Fruit fly (Drosophila melanogaster) whole organism, embryonic: ENCODE data around the gene Ccdc58.
A peak's percentile ranks its signal among the peaks of the same experiment; 100 is the strongest.

ENCODE experiments used
- Ada2b ChIP-seq: fragments of 200-800 bp; sonication (Bioruptor generic); IDR thresholded peaks from 2 replicates; pipeline ENCODE4 v1.3.6; 2022; ENCODE audit warnings: missing biosample characterization, missing genetic modification characterization
- BEAF-32 ChIP-seq: fragments of 200-800 bp; sonication (Bioruptor generic); optimal IDR thresholded peaks from 3 replicates; lab custom pipeline; 2017; ENCODE audit warnings: missing biosample characterization, missing genetic modification characterization, mild to moderate bottlenecking, moderate library complexity, missing genetic modification reagents
- Bgb ChIP-seq: fragments of 200-800 bp; sonication (Bioruptor generic); IDR thresholded peaks from 2 replicates; pipeline ENCODE4 v1.3.6; 2022; ENCODE audit warnings: missing biosample characterization, missing genetic modification characterization; ENCODE audit not compliant: partially characterized antibody
- BtbVII ChIP-seq: fragments of 200-800 bp; sonication (Bioruptor generic); optimal IDR thresholded peaks from 3 replicates; lab custom pipeline; 2017; ENCODE audit warnings: missing biosample characterization, mild to moderate bottlenecking, missing genetic modification characterization
- C15 ChIP-seq: fragments of 200-800 bp; sonication (Bioruptor generic); IDR thresholded peaks from 3 replicates; pipeline ENCODE4 v1.3.6; 2022; ENCODE audit warnings: missing biosample characterization, missing genetic modification characterization
- CG13287 ChIP-seq: fragments of 200-800 bp; sonication (Bioruptor generic); IDR thresholded peaks from 2 replicates; pipeline ENCODE4 v1.3.6; 2022; ENCODE audit warnings: missing biosample characterization, missing genetic modification characterization; ENCODE audit not compliant: partially characterized antibody
- CG13775 ChIP-seq: fragments of 200-800 bp; sonication (Bioruptor generic); optimal IDR thresholded peaks from 3 replicates; lab custom pipeline; 2017; ENCODE audit warnings: missing biosample characterization, mild to moderate bottlenecking, missing genetic modification characterization
- CG15601 ChIP-seq: fragments of 200-800 bp; sonication (Bioruptor generic); optimal IDR thresholded peaks from 3 replicates; lab custom pipeline; 2019; ENCODE audit warnings: missing biosample characterization, mild to moderate bottlenecking, missing genetic modification characterization, moderate library complexity
- CG17385 ChIP-seq: fragments of 200-800 bp; sonication (Bioruptor generic); optimal IDR thresholded peaks from 3 replicates; lab custom pipeline; 2018; ENCODE audit warnings: missing biosample characterization, mild to moderate bottlenecking, missing genetic modification characterization
- CG17612 ChIP-seq: fragments of 200-800 bp; sonication (Bioruptor generic); IDR thresholded peaks from 2 replicates; pipeline ENCODE4 v1.3.6; 2022; ENCODE audit warnings: missing biosample characterization, missing genetic modification characterization
- CG17802 ChIP-seq: fragments of 200-800 bp; sonication (Bioruptor generic); optimal IDR thresholded peaks from 2 replicates; lab custom pipeline; 2018; ENCODE audit warnings: missing biosample characterization, mild to moderate bottlenecking, missing genetic modification characterization, moderate library complexity
- CG1792 ChIP-seq: fragments of 200-800 bp; sonication (Bioruptor generic); optimal IDR thresholded peaks from 2 replicates; lab custom pipeline; 2016; ENCODE audit warnings: missing biosample characterization, missing genetic modification characterization
- CG18262 ChIP-seq: fragments of 200-800 bp; optimal IDR thresholded peaks from 3 replicates; lab custom pipeline; 2019; ENCODE audit warnings: missing biosample characterization, mild to moderate bottlenecking, missing genetic modification characterization, moderate library complexity
- CG2116 ChIP-seq: fragments of 200-800 bp; sonication (Bioruptor generic); optimal IDR thresholded peaks from 3 replicates; lab custom pipeline; 2018; ENCODE audit warnings: missing biosample characterization, mild to moderate bottlenecking, missing genetic modification characterization
- CG2202 ChIP-seq: fragments of 200-800 bp; sonication (Bioruptor generic); optimal IDR thresholded peaks from 2 replicates; lab custom pipeline; 2018; ENCODE audit warnings: missing biosample characterization, mild to moderate bottlenecking, missing genetic modification characterization
- CG32767 ChIP-seq: fragments of 200-800 bp; sonication (Bioruptor generic); IDR thresholded peaks from 2 replicates; pipeline ENCODE4 v1.3.6; 2022; ENCODE audit warnings: missing biosample characterization, missing genetic modification characterization
- CG34224 ChIP-seq: fragments of 200-800 bp; sonication (Bioruptor generic); IDR thresholded peaks from 3 replicates; pipeline ENCODE4 v1.3.6; 2022; ENCODE audit warnings: missing biosample characterization, missing genetic modification characterization; ENCODE audit not compliant: partially characterized antibody
- CG4360 ChIP-seq: fragments of 200-800 bp; sonication (Bioruptor generic); IDR thresholded peaks from 2 replicates; pipeline ENCODE4 v1.3.6; 2022; ENCODE audit warnings: missing biosample characterization, missing genetic modification characterization
- CG43689 ChIP-seq: fragments of 200-800 bp; sonication (Bioruptor generic); IDR thresholded peaks from 2 replicates; pipeline ENCODE4 v1.3.6; 2022; ENCODE audit warnings: missing biosample characterization, missing genetic modification characterization
- CG4424 ChIP-seq: fragments of 200-800 bp; sonication (Bioruptor generic); optimal IDR thresholded peaks from 3 replicates; lab custom pipeline; 2016; ENCODE audit warnings: missing biosample characterization, missing genetic modification characterization
- CG5180 ChIP-seq: fragments of 200-800 bp; sonication (Bioruptor generic); optimal IDR thresholded peaks from 3 replicates; lab custom pipeline; 2017; ENCODE audit warnings: missing biosample characterization, missing genetic modification characterization, mild to moderate bottlenecking, moderate library complexity, missing genetic modification reagents
- CG7786 ChIP-seq: fragments of 200-800 bp; sonication (Bioruptor generic); optimal IDR thresholded peaks from 2 replicates; lab custom pipeline; 2016; ENCODE audit warnings: missing biosample characterization, missing genetic modification characterization
- CG7928 ChIP-seq: fragments of 200-800 bp; sonication (Bioruptor generic); optimal IDR thresholded peaks from 2 replicates; lab custom pipeline; 2017; ENCODE audit warnings: missing biosample characterization, mild to moderate bottlenecking, missing genetic modification characterization
- CG8359 ChIP-seq: fragments of 200-800 bp; sonication (Bioruptor generic); optimal IDR thresholded peaks from 2 replicates; lab custom pipeline; 2017; ENCODE audit warnings: missing biosample characterization, mild to moderate bottlenecking, missing genetic modification characterization, borderline replicate concordance
- CG8388 ChIP-seq: fragments of 200-800 bp; sonication (Bioruptor generic); optimal IDR thresholded peaks from 2 replicates; lab custom pipeline; 2019; ENCODE audit warnings: missing biosample characterization, mild to moderate bottlenecking, missing genetic modification characterization, moderate library complexity
- Dll ChIP-seq: fragments of 200-800 bp; sonication (Bioruptor generic); IDR thresholded peaks from 4 replicates; pipeline ENCODE4 v1.3.6; 2022; ENCODE audit warnings: missing biosample characterization, missing genetic modification characterization; ENCODE audit not compliant: partially characterized antibody
- MESR4 ChIP-seq: fragments of 200-800 bp; sonication (Bioruptor generic); optimal IDR thresholded peaks from 2 replicates; lab custom pipeline; 2018; ENCODE audit warnings: missing biosample characterization, mild to moderate bottlenecking, missing genetic modification characterization, moderate library complexity
- Med ChIP-seq: fragments of 200-800 bp; sonication (Bioruptor generic); peaks from one replicate; lab custom pipeline; 2016; ENCODE audit warnings: missing biosample characterization, missing genetic modification characterization, mild to moderate bottlenecking, inconsistent platforms, moderate library complexity
- Opbp ChIP-seq: fragments of 200-800 bp; sonication (Bioruptor generic); IDR thresholded peaks from 3 replicates; pipeline ENCODE4 v1.3.6; 2022; ENCODE audit warnings: missing biosample characterization, missing genetic modification characterization; ENCODE audit not compliant: partially characterized antibody
- Optix ChIP-seq: fragments of 200-800 bp; sonication (Bioruptor generic); IDR thresholded peaks from 3 replicates; pipeline ENCODE4 v1.3.6; 2022; ENCODE audit warnings: missing biosample characterization, missing genetic modification characterization
- YL-1 ChIP-seq: fragments of 200-800 bp; sonication (Bioruptor generic); optimal IDR thresholded peaks from 3 replicates; lab custom pipeline; 2017; ENCODE audit warnings: missing biosample characterization, mild to moderate bottlenecking, missing genetic modification characterization
- chinmo ChIP-seq: fragments of 200-800 bp; sonication (Bioruptor generic); IDR thresholded peaks from 4 replicates; pipeline ENCODE4 v1.3.6; 2022; ENCODE audit warnings: missing biosample characterization, missing genetic modification characterization; ENCODE audit not compliant: partially characterized antibody
- chm ChIP-seq: fragments of 200-800 bp; sonication (Bioruptor generic); IDR thresholded peaks from 2 replicates; pipeline ENCODE4 v1.3.6; 2022; ENCODE audit warnings: missing biosample characterization, missing genetic modification characterization
- eve ChIP-seq, 2 experiments: fragments of >200 bp; optimal IDR thresholded peaks; 2 replicates each; lab custom pipeline; 2017; ENCODE audit warnings: missing biosample characterization in 2 of 2, missing genetic modification characterization in 2 of 2
- exex ChIP-seq: fragments of 200-800 bp; sonication (Bioruptor generic); optimal IDR thresholded peaks from 4 replicates; lab custom pipeline; 2018; ENCODE audit warnings: missing biosample characterization, mild to moderate bottlenecking, missing genetic modification characterization, moderate library complexity
- eyg ChIP-seq: fragments of 200-800 bp; sonication (Bioruptor generic); optimal IDR thresholded peaks from 3 replicates; lab custom pipeline; 2016; ENCODE audit warnings: missing biosample characterization, missing genetic modification characterization
- fd64A ChIP-seq: fragments of 200-800 bp; sonication (Bioruptor generic); optimal IDR thresholded peaks from 3 replicates; lab custom pipeline; 2018; ENCODE audit warnings: missing biosample characterization, mild to moderate bottlenecking, missing genetic modification characterization
- fru ChIP-seq: fragments of >200 bp; optimal IDR thresholded peaks from 2 replicates; lab custom pipeline; 2017
- gfzf ChIP-seq: fragments of 200-800 bp; sonication (Bioruptor generic); optimal IDR thresholded peaks from 2 replicates; lab custom pipeline; 2016; ENCODE audit warnings: missing biosample characterization, mild to moderate bottlenecking, missing genetic modification characterization, moderate library complexity
- hb ChIP-seq: fragments of 200-800 bp; sonication (Bioruptor generic); IDR thresholded peaks from 3 replicates; pipeline ENCODE4 v1.3.6; 2022; ENCODE audit warnings: missing biosample characterization, missing genetic modification characterization; ENCODE audit not compliant: partially characterized antibody
- luna ChIP-seq: fragments of 200-800 bp; sonication (Bioruptor generic); optimal IDR thresholded peaks from 2 replicates; lab custom pipeline; 2016; ENCODE audit warnings: missing biosample characterization, missing genetic modification characterization
- mirr ChIP-seq: fragments of 200-800 bp; sonication (Bioruptor generic); optimal IDR thresholded peaks from 3 replicates; lab custom pipeline; 2018; ENCODE audit warnings: missing biosample characterization, mild to moderate bottlenecking, missing genetic modification characterization
- nerfin-2 ChIP-seq: fragments of 200-800 bp; sonication (Bioruptor generic); IDR thresholded peaks from 2 replicates; pipeline ENCODE4 v1.3.6; 2022; ENCODE audit warnings: missing biosample characterization, missing genetic modification characterization; ENCODE audit not compliant: partially characterized antibody
- slp2 ChIP-seq: fragments of 200-800 bp; sonication (Bioruptor generic); optimal IDR thresholded peaks from 2 replicates; lab custom pipeline; 2016; ENCODE audit warnings: missing biosample characterization, missing genetic modification characterization
- sna ChIP-seq: fragments of 200-800 bp; sonication (Bioruptor generic); IDR thresholded peaks from 2 replicates; pipeline ENCODE4 v1.3.6; 2022; ENCODE audit warnings: missing biosample characterization, missing genetic modification characterization; ENCODE audit not compliant: partially characterized antibody
- tll ChIP-seq, 2 experiments: fragments of 200-800 bp in 1 of 2; fragments of >200 bp in 1 of 2; sonication (Bioruptor generic) in 1 of 2; optimal IDR thresholded peaks; 2 replicates each; lab custom pipeline; 2017 to 2019; ENCODE audit warnings: missing biosample characterization in 2 of 2, missing genetic modification characterization in 2 of 2, mild to moderate bottlenecking in 1 of 2, moderate library complexity in 1 of 2
- zfh2 ChIP-seq: fragments of 200-800 bp; sonication (Bioruptor generic); optimal IDR thresholded peaks from 2 replicates; lab custom pipeline; 2016; ENCODE audit warnings: missing biosample characterization, missing genetic modification characterization

Gene Ccdc58

dm6 chr3L:19834143-19834794 lies 29.3 kb downstream of the Ccdc58 start, which contains the start of the genes trc and CG32221 (continued):
- no peak for TF ChIP-seq CG5180 (GFP tag; lab: Kevin White, UChicago)
- peak; percentile 65 for TF ChIP-seq CG13775 (GFP tag; lab: Kevin White, UChicago)
- TF ChIP-seq slp2, result no peak
- no peak for TF ChIP-seq CG43689
- peak; percentile 98 for TF ChIP-seq CG17385
- no peak for TF ChIP-seq CG8388
- TF ChIP-seq CG17802 (tag; lab: Kevin White, UChicago), result peak; percentile 36
- no peak for TF ChIP-seq chinmo
- TF ChIP-seq, all 482 proteins: peak for 182

DNA sequence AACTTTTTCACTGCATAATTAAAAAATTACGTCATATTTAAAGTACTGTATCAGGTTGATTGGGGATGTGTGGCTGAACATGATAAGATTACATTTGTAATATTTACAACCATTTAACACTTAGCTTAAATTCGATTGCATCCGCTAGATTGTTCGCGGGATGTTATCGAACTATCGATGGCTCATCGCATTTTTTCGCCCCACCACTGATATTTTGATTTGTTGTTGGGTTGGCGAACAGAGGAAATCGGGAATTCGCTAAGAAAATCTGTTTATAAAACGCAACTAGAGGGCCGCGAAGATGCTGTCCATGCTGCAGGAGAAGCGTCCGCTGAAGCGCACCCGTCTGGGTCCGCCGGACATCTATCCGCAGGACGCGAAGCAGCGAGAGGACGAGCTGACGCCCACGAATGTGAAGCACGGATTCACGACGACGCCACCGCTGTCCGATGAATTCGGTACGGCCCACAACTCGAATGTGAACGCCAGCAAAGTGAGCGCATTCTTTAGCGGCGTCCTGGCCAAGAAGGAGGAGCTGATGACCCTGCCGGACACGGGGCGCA lies 31.5 kb downstream of the Ccdc58 start, which contains the start of gene kto:
Gene kto, plus strand, starts transcription at position 240 of the 563 bp plus-strand sequence.
- TF ChIP-seq CG1792 (no peak), Dll (GFP tag; lab: Robert Waterston, UW) (peak; percentile 91), nerfin-2 (peak; percentile 83), CG34224 (peak; percentile 95), fd64A (GFP tag; lab: Kevin White, UChicago) (no peak), BEAF-32 (GFP tag; lab: Kevin White, UChicago) (peak; percentile 84), MESR4 (GFP tag; lab: Kevin White, UChicago) (peak; percentile 81), CG18262 (no peak), CG13287 (GFP tag; lab: Robert Waterston, UW) (peak; percentile 97), CG17612 (GFP tag; lab: Robert Waterston, UW) (no peak), CG2116 (peak; percentile 52), sna (GFP tag; lab: Robert Waterston, UW) (peak; percentile 83), tll (GFP tag; optimal IDR thresholded peaks at IDR 0.05; lab: Kevin White, UChicago) (no peak), Opbp (GFP tag; lab: Robert Waterston, UW) (peak; percentile 93), C15 (GFP tag; lab: Robert Waterston, UW) (no peak), CG7928 (no peak), mirr (GFP tag; lab: Kevin White, UChicago) (peak; percentile 57), chm (GFP tag; lab: Robert Waterston, UW) (no peak), CG15601 (tag; lab: Kevin White, UChicago) (no peak), BtbVII (GFP tag; lab: Kevin White, UChicago) (no peak), CG4360 (GFP tag; lab: Robert Waterston, UW) (peak; percentile 76), gfzf (GFP tag; lab: Kevin White, UChicago) (no peak), fru (lab: Kevin White, UChicago) (no peak), CG8359 (GFP tag; lab: Kevin White, UChicago) (no peak), CG4424 (GFP tag; lab: Kevin White, UChicago) (no peak), eyg (GFP tag; lab: Kevin White, UChicago) (no peak), CG32767 (GFP tag; lab: Robert Waterston, UW) (no peak), eve (GFP tag; optimal IDR thresholded peaks at IDR 0.05; lab: Kevin White, UChicago) (no peak), hb (GFP tag; lab: Robert Waterston, UW) (peak; percentile 73; the same call in 2 of the 3 replicates), chinmo (peak; percentile 94), CG2202 (no peak), CG7786 (GFP tag; lab: Kevin White, UChicago) (no peak), Optix (GFP tag; lab: Robert Waterston, UW) (no peak), exex (tag; lab: Kevin White, UChicago) (no peak), Med (GFP tag; lab: Kevin White, UChicago) (peak; percentile 71), Bgb (GFP tag; lab: Robert Waterston, UW) (peak; percentile 88), zfh2 (GFP tag; lab: Kevin White, UChicago) (no peak), luna (no peak), YL-1 (GFP tag; lab: Kevin White, UChicago) (peak; percentile 41), Ada2b (GFP tag; lab: Robert Waterston, UW) (no peak)
